Fruit fly (Drosophila melanogaster) S2 (cell line): ENCODE results near the gene Ald2.

ENCODE experiments used
- CG8478 ChIP-seq: fragments of >200 bp; optimal IDR thresholded peaks from 2 replicates; lab custom pipeline; 2018
- CTCF ChIP-seq, 2 experiments: fragments of >200 bp; optimal IDR thresholded peaks; 2 replicates each; lab custom pipeline; 2018

DNA sequence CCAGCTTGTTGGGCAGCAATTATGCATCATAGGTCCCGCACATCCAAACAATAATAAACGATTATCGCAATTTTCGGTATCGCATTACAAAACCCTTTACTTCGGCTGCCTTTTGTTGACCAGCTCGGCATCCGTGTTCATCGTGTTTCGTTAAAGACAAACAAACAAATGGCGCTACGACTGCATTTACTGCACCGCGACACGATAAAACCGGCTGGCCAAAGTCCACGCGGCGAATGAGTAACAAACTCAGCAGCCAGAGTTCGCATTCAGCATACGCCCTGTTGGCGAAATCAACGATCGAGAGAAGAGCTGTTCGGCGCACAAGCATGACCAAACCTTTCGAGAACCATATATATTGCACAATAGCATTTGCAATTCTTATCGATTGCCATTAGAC is 50.5 kb downstream of the Ald2 start:
- TF ChIP-seq CG8478 (lab: Kevin White, UChicago) (no peak), CTCF (optimal IDR thresholded peaks at IDR 0.05; lab: Kevin White, UChicago) (no peak)
